Fruit fly (Drosophila melanogaster): Measurements from ENCODE around the gene CG45089.

Gene CG45089

DNA sequence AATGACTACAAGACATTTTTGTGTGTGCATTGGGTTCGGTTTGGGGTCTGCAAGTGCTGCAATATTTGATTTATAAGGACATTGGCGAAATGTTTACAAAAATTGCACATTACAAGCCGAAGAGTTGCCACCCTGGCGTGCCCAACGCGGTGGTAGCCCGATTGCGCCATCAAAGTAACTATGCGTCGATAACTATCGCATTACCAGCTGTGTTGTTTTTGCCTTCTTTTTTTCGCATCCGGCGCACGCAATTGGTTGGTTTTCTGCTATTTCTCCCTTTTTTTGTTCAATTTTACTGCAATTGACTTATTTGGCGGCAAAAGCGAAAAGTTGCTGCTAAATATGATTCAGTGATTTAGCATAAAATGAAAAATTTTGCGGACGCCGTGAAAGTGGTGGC lies 41.1 kb upstream of the CG45089 start, which contains the start of gene RpS14b (continued):
- TF ChIP-seq Nf-YA (GFP tag; IDR thresholded peaks at IDR 0.05) (no peak), ci (GFP tag; IDR thresholded peaks at IDR 0.05) (peak; percentile 91), Sox100B (GFP tag; optimal IDR thresholded peaks at IDR 0.05) (peak; percentile 45), Rx (GFP tag; IDR thresholded peaks at IDR 0.05) (peak; percentile 67), CG4404 (GFP tag; IDR thresholded peaks at IDR 0.05) (no peak), CG33557 (GFP tag; optimal IDR thresholded peaks at IDR 0.05) (peak; percentile 21), peb (GFP tag; IDR thresholded peaks at IDR 0.05) (no peak), ato (GFP tag; IDR thresholded peaks at IDR 0.05; ENCODE audit: partially characterized antibody) (peak; percentile 77), chn (GFP tag; optimal IDR thresholded peaks at IDR 0.05) (peak; percentile 45), CG18764 (GFP tag; optimal IDR thresholded peaks at IDR 0.05) (peak; percentile 31), Oli (tag; optimal IDR thresholded peaks at IDR 0.05) (no peak), Chrac-16 (GFP tag; optimal IDR thresholded peaks at IDR 0.05) (peak; percentile 27), Ssrp (tag; optimal IDR thresholded peaks at IDR 0.05) (no peak), h (optimal IDR thresholded peaks at IDR 0.05) (no peak), Jarid2 (GFP tag; optimal IDR thresholded peaks at IDR 0.05) (peak; percentile 29), Spps (tag; optimal IDR thresholded peaks at IDR 0.05) (no peak), CG4730 (GFP tag; IDR thresholded peaks at IDR 0.05) (peak; percentile 40; the same call in 1 of the 2 replicates), Sry-β (GFP tag; optimal IDR thresholded peaks at IDR 0.05) (no peak), seq (GFP tag; IDR thresholded peaks at IDR 0.05) (no peak; the same call in 1 of the 2 replicates), CrebB (tag; optimal IDR thresholded peaks at IDR 0.05) (peak; percentile 72), crol (GFP tag; IDR thresholded peaks at IDR 0.05) (no peak), CG11085 (GFP tag; IDR thresholded peaks at IDR 0.05) (peak; percentile 68), Dfd (GFP tag; optimal IDR thresholded peaks at IDR 0.05) (no peak), crc (GFP tag; optimal IDR thresholded peaks at IDR 0.05) (peak; percentile 35), dm (GFP tag; optimal IDR thresholded peaks at IDR 0.05) (peak; percentile 80), CG10543 (GFP tag; optimal IDR thresholded peaks at IDR 0.05) (peak; percentile 76), sr (GFP tag; IDR thresholded peaks at IDR 0.05) (peak; percentile 67), CG10654 (GFP tag; optimal IDR thresholded peaks at IDR 0.05) (peak; percentile 29), pita (GFP tag; optimal IDR thresholded peaks at IDR 0.05) (no peak), Sry-δ (GFP tag; optimal IDR thresholded peaks at IDR 0.05) (peak; percentile 74), CG8290 (GFP tag; optimal IDR thresholded peaks at IDR 0.05) (peak; percentile 15), CG8290 (tag; optimal IDR thresholded peaks at IDR 0.05) (peak in 1 of 2 experiments; percentile 88), CG12391 (tag; optimal IDR thresholded peaks at IDR 0.05) (peak; percentile 45), CG11723 (GFP tag; optimal IDR thresholded peaks at IDR 0.05) (peak; percentile 15), row (GFP tag; IDR thresholded peaks at IDR 0.05) (peak; percentile 53), sens (GFP tag) (peak; percentile 88), Abd-B (GFP tag; optimal IDR thresholded peaks at IDR 0.05) (no peak), CG1024 (GFP tag; IDR thresholded peaks at IDR 0.05) (no peak), oc (tag; optimal IDR thresholded peaks at IDR 0.05) (no peak), YL-1 (GFP tag; optimal IDR thresholded peaks at IDR 0.05) (peak; percentile 90), CG1792 (GFP tag; optimal IDR thresholded peaks at IDR 0.05) (peak; percentile 50), Sox102F (GFP tag; optimal IDR thresholded peaks at IDR 0.05) (no peak), Awh (GFP tag; IDR thresholded peaks at IDR 0.05) (no peak), CG6654 (GFP tag; optimal IDR thresholded peaks at IDR 0.05) (no peak), wor (GFP tag; IDR thresholded peaks at IDR 0.05) (no peak), lov (optimal IDR thresholded peaks at IDR 0.05) (no peak), lov (GFP tag; IDR thresholded peaks at IDR 0.05) (peak; percentile 79; the same call in 2 of the 3 replicates), CG8924 (tag; optimal IDR thresholded peaks at IDR 0.05) (no peak), CG34376 (GFP tag; optimal IDR thresholded peaks at IDR 0.05) (peak; percentile 79), Myb (GFP tag; optimal IDR thresholded peaks at IDR 0.05) (peak; percentile 48), slbo (GFP tag; IDR thresholded peaks at IDR 0.05) (peak; percentile 75), Ets97D (GFP tag; optimal IDR thresholded peaks at IDR 0.05) (peak; percentile 98), her (GFP tag; optimal IDR thresholded peaks at IDR 0.05) (peak; percentile 63)

All from whole organism, embryonic.